Worm (Caenorhabditis elegans): ENCODE results near the gene sulp-4.

Gene sulp-4

DNA sequence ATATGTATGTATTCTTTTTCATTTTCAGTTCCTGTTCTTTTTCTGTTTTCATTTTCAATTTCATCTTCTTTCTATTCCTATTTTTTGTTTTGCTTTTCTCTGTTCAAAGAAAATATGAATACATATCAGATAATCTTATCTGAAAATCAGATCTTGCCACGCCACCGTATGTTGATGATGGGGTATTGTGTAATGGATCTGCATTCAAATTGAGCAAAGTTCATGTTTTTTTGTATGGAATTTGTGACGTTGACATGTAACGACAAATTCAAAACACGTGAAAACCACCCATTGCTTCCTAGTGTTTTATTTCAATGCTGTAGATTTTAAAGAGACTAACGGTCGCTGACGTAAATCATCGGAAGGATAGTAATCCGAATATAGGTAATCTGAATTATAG is 16.9 kb upstream of the sulp-4 start (continued):
- peak; percentile 39 for TF ChIP-seq nhr-20 (tag; optimal IDR thresholded peaks at IDR 0.05)
- no peak for TF ChIP-seq aha-1 (tag; optimal IDR thresholded peaks at IDR 0.05)
- no peak for TF ChIP-seq nhr-28 (tag; optimal IDR thresholded peaks at IDR 0.05)
- no peak for TF ChIP-seq ztf-4 (tag; optimal IDR thresholded peaks at IDR 0.05)
- no peak for TF ChIP-seq egl-13 (tag; optimal IDR thresholded peaks at IDR 0.05)
- TF ChIP-seq tlp-1 (tag; optimal IDR thresholded peaks at IDR 0.05): no peak
- TF ChIP-seq nhr-71 (tag; optimal IDR thresholded peaks at IDR 0.05): peak; percentile 11
- no peak for TF ChIP-seq nhr-77 (tag; optimal IDR thresholded peaks at IDR 0.05)
- peak in 1 of 2 experiments; percentile 16 for TF ChIP-seq lsy-2 (tag; optimal IDR thresholded peaks at IDR 0.05)
- TF ChIP-seq swsn-7 (tag; optimal IDR thresholded peaks at IDR 0.05): no peak

DNA sequence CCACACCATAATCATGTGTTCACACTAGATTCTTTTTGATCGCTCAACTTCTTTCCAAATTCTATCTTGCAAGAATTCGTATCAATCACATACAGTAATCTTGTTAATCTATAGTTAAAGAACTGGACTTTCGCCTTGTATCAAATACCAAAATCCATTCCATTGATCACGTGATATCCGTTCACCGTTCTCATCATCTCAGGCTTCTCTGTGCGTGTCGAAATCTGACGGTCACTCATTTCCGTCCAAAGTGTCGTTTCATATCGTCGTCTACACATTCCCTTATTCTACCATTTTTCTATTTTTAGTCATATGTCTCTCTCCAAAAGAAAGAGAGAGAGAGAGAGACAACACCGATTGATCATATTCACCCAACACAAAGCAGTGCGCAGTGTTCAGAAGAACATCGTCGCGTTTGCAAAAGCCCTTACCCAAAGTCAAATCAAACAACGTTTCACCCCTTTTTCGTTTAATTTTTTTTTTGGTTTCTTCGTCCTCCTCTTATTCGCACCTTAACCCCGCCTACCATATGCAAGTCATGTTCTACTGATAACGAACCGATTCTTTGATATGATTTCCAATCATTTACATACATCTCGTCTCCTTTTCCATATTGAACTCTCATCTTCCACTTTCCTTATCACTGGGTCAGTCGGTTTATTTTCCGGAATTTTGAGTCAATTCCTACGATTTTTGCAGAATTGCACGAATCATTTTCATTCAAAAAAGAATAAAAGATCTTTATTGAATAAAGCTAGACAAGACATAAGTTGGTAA is 15.9 kb upstream of the sulp-4 start:
- no peak for TF ChIP-seq sptf-1 (tag; optimal IDR thresholded peaks at IDR 0.05)
- no peak for TF ChIP-seq rnt-1 (tag; optimal IDR thresholded peaks at IDR 0.05)
- peak in 1 of 2 experiments; percentile 35 for TF ChIP-seq mdl-1 (tag; optimal IDR thresholded peaks at IDR 0.05)
- no peak for TF ChIP-seq hpl-2 (GFP tag; optimal IDR thresholded peaks at IDR 0.05)
- TF ChIP-seq nhr-19 (GFP tag; conservative IDR thresholded peaks at IDR 0.05): peak; percentile 36; the same call in 1 of the 2 replicates
- TF ChIP-seq tbx-2 (tag; optimal IDR thresholded peaks at IDR 0.05): peak; percentile 14
- TF ChIP-seq jun-1 (tag; optimal IDR thresholded peaks at IDR 0.05): peak; percentile 48
- peak in 1 of 2 experiments; percentile 38 for TF ChIP-seq lin-35 (GFP tag; optimal IDR thresholded peaks at IDR 0.05)
- TF ChIP-seq nhr-85 (tag): peak; percentile 92
- peak; percentile 41 for TF ChIP-seq snu-23 (GFP tag; optimal IDR thresholded peaks at IDR 0.05)
- TF ChIP-seq efl-1 (optimal IDR thresholded peaks at IDR 0.05): no peak
- TF ChIP-seq efl-1 (GFP tag; optimal IDR thresholded peaks at IDR 0.05 in 1 of 2): peak in 1 of 2 experiments; percentile 19
- TF ChIP-seq elt-2 (tag; optimal IDR thresholded peaks at IDR 0.05): peak; percentile 60
- TF ChIP-seq nhr-71 (tag; optimal IDR thresholded peaks at IDR 0.05): peak; percentile 62
- TF ChIP-seq ztf-11 (tag; optimal IDR thresholded peaks at IDR 0.05): no peak
- TF ChIP-seq tlp-1 (tag; optimal IDR thresholded peaks at IDR 0.05): no peak
- TF ChIP-seq nhr-20 (tag; optimal IDR thresholded peaks at IDR 0.05): peak; percentile 59
- peak; percentile 17 for TF ChIP-seq nhr-90 (tag; optimal IDR thresholded peaks at IDR 0.05; ENCODE audit: poor library complexity)
- TF ChIP-seq lsy-2 (tag; optimal IDR thresholded peaks at IDR 0.05): peak in 1 of 2 experiments; percentile 67
- TF ChIP-seq elt-3 (tag; optimal IDR thresholded peaks at IDR 0.05): peak in 4 of 6 experiments; percentile 24 to 77 (median 54)
- TF ChIP-seq lin-14 (GFP tag; optimal IDR thresholded peaks at IDR 0.05): peak; percentile 69
- TF ChIP-seq blmp-1 (tag; optimal IDR thresholded peaks at IDR 0.05): peak; percentile 63
- TF ChIP-seq hlh-4 (tag; optimal IDR thresholded peaks at IDR 0.05): no peak

DNA sequence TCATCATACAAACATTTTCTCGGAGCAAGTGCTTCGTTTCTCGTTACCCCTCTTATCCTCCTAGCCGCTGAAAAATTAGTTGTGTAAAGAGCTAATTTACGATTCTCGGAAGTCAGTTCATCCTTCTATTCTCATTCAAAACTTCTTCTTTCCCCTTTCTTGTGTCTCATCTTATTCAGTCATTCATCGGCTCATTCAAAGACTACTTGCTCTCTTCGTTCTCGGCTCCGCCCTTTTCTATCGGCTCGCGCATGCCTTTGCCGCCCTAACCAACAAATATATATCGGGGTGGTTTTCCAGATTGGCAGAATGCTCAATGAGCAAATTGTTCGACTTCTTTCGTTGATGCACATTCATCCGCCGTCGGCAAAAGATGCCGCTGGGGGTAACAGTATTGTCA is 14.8 kb upstream of the sulp-4 start, which contains the start of gene R13H4.5:
TSS of gene R13H4.5 (plus strand) at position 301 of the 400 bp plus-strand sequence.
- TF ChIP-seq mab-9 (GFP tag; IDR thresholded peaks at IDR 0.05) (no peak), tbx-2 (tag; optimal IDR thresholded peaks at IDR 0.05) (no peak), C04F5.9 (tag; optimal IDR thresholded peaks at IDR 0.05) (no peak), elt-3 (tag; optimal IDR thresholded peaks at IDR 0.05) (no peak), nhr-77 (tag; optimal IDR thresholded peaks at IDR 0.05) (no peak), lir-3 (tag; optimal IDR thresholded peaks at IDR 0.05; ENCODE audit: poor library complexity) (no peak), lsy-2 (tag; optimal IDR thresholded peaks at IDR 0.05) (no peak), hlh-4 (tag; optimal IDR thresholded peaks at IDR 0.05) (no peak), nhr-47 (tag; optimal IDR thresholded peaks at IDR 0.05) (no peak), lin-14 (GFP tag; optimal IDR thresholded peaks at IDR 0.05) (peak; percentile 50), nhr-71 (tag; optimal IDR thresholded peaks at IDR 0.05) (no peak), blmp-1 (tag; optimal IDR thresholded peaks at IDR 0.05) (no peak), dsc-1 (tag; optimal IDR thresholded peaks at IDR 0.05) (peak; percentile 4), fkh-8 (tag; optimal IDR thresholded peaks at IDR 0.05) (no peak), fkh-4 (tag; optimal IDR thresholded peaks at IDR 0.05; ENCODE audit: borderline replicate concordance) (no peak)

All from whole organism, L1 larva.